Fruit fly (Drosophila melanogaster) whole organism, wandering third instar larva: Measurements from ENCODE around the gene Inx3.

Experiments used
- Abd-B ChIP-seq: fragments of >200 bp; optimal IDR thresholded peaks from 2 replicates; lab custom pipeline; 2017; ENCODE audit warnings: missing biosample characterization, missing genetic modification characterization
- CG32264 ChIP-seq: fragments of 200-800 bp; sonication (Bioruptor generic); optimal IDR thresholded peaks from 2 replicates; lab custom pipeline; 2016; ENCODE audit warnings: missing biosample characterization, missing genetic modification characterization
- CG9705 ChIP-seq: fragments of 200-800 bp; sonication (Bioruptor generic); optimal IDR thresholded peaks from 2 replicates; lab custom pipeline; 2018; ENCODE audit warnings: missing biosample characterization, mild to moderate bottlenecking, missing genetic modification characterization
- CrebA ChIP-seq: fragments of 200-800 bp; sonication (Bioruptor generic); optimal IDR thresholded peaks from 2 replicates; lab custom pipeline; 2016; ENCODE audit warnings: missing biosample characterization, mild to moderate bottlenecking, missing genetic modification characterization, borderline replicate concordance
- Dif ChIP-seq: fragments of 200-275, 200-300 bp; sonication (Bioruptor generic); optimal IDR thresholded peaks from 2 replicates; lab custom pipeline; 2018; ENCODE audit warnings: missing biosample characterization, missing genetic modification characterization; ENCODE audit not compliant: partially characterized antibody
- GATAd ChIP-seq: sonication (Bioruptor generic); optimal IDR thresholded peaks from 2 replicates; lab custom pipeline; 2016; ENCODE audit warnings: missing biosample characterization, missing genetic modification characterization
- HLH106 ChIP-seq: fragments of 200-800 bp; optimal IDR thresholded peaks from 3 replicates; lab custom pipeline; 2019; ENCODE audit warnings: missing biosample characterization, mild to moderate bottlenecking, missing genetic modification characterization, moderate library complexity
- Hnf4 ChIP-seq: fragments of 200-800 bp; sonication (Bioruptor generic); optimal IDR thresholded peaks from 2 replicates; lab custom pipeline; 2016; ENCODE audit warnings: missing biosample characterization, mild to moderate bottlenecking, missing genetic modification characterization
- Hr78 ChIP-seq: fragments of >200 bp; optimal IDR thresholded peaks from 2 replicates; lab custom pipeline; 2017; ENCODE audit warnings: missing biosample characterization, missing genetic modification characterization
- Hr83 ChIP-seq: fragments of 200-300 bp; sonication (Bioruptor generic); optimal IDR thresholded peaks from 2 replicates; lab custom pipeline; 2016; ENCODE audit warnings: missing biosample characterization, mild to moderate bottlenecking, missing genetic modification characterization, moderate library complexity; ENCODE audit not compliant: poor library complexity, severe bottlenecking
- Jra ChIP-seq: sonication (Bioruptor generic); optimal IDR thresholded peaks from 2 replicates; lab custom pipeline; 2016; ENCODE audit warnings: missing biosample characterization, missing genetic modification characterization
- Mio ChIP-seq: sonication (Bioruptor generic); optimal IDR thresholded peaks from 2 replicates; lab custom pipeline; 2016; ENCODE audit warnings: missing biosample characterization, missing genetic modification characterization
- Myc ChIP-seq: fragments of >200 bp; optimal IDR thresholded peaks from 2 replicates; lab custom pipeline; 2017
- N ChIP-seq: fragments of >200 bp; optimal IDR thresholded peaks from 2 replicates; lab custom pipeline; 2018; ENCODE audit warnings: missing biosample characterization, missing external identifiers, missing genetic modification characterization
- OdsH ChIP-seq: fragments of 200-800 bp; sonication (Bioruptor generic); optimal IDR thresholded peaks from 2 replicates; lab custom pipeline; 2016; ENCODE audit warnings: missing biosample characterization, mild to moderate bottlenecking, missing genetic modification characterization
- Rel ChIP-seq, 2 experiments: fragments of 200-800 bp; sonication (Bioruptor generic) in 1 of 2; optimal IDR thresholded peaks; 2 replicates in 1 of 2; 3 replicates in 1 of 2; lab custom pipeline; 2016 to 2019; ENCODE audit warnings: mild to moderate bottlenecking in 2 of 2, missing biosample characterization in 2 of 2, missing genetic modification characterization in 2 of 2, moderate library complexity in 1 of 2
- Vsx2 ChIP-seq: fragments of 200-300, 225-300 bp; sonication (Bioruptor generic); optimal IDR thresholded peaks from 2 replicates; lab custom pipeline; 2018; ENCODE audit warnings: missing biosample characterization, missing genetic modification characterization; ENCODE audit not compliant: partially characterized antibody
- br ChIP-seq: fragments of 200-800 bp; sonication (Bioruptor generic); optimal IDR thresholded peaks from 2 replicates; lab custom pipeline; 2016; ENCODE audit warnings: missing biosample characterization, missing genetic modification characterization
- brk ChIP-seq: fragments of 200-800 bp; sonication (Bioruptor generic); optimal IDR thresholded peaks from 2 replicates; lab custom pipeline; 2016; ENCODE audit warnings: missing biosample characterization, mild to moderate bottlenecking, missing genetic modification characterization
- dmrt93B ChIP-seq: fragments of 200-800 bp; sonication (Bioruptor generic); optimal IDR thresholded peaks from 2 replicates; lab custom pipeline; 2018; ENCODE audit warnings: missing biosample characterization, mild to moderate bottlenecking, missing genetic modification characterization
- dsf ChIP-seq: sonication (Bioruptor generic); optimal IDR thresholded peaks from 2 replicates; lab custom pipeline; 2016; ENCODE audit warnings: missing biosample characterization, missing genetic modification characterization, borderline replicate concordance
- ey ChIP-seq: fragments of 200-800 bp; sonication (Bioruptor generic); optimal IDR thresholded peaks from 2 replicates; lab custom pipeline; 2016; ENCODE audit warnings: missing biosample characterization, missing genetic modification characterization
- foxo ChIP-seq, 2 experiments: fragments of 200-800 bp; sonication (Bioruptor generic); optimal IDR thresholded peaks; 2 replicates in 1 of 2; 3 replicates in 1 of 2; lab custom pipeline; 2016 to 2017; ENCODE audit warnings: missing biosample characterization in 2 of 2, missing genetic modification characterization in 2 of 2
- fru ChIP-seq: fragments of 200-800 bp; sonication (Bioruptor generic); optimal IDR thresholded peaks from 3 replicates; lab custom pipeline; 2016; ENCODE audit warnings: missing biosample characterization, mild to moderate bottlenecking, missing genetic modification characterization
- h ChIP-seq: fragments of 200-800 bp; sonication (Bioruptor generic); optimal IDR thresholded peaks from 3 replicates; lab custom pipeline; 2016; ENCODE audit warnings: missing biosample characterization, mild to moderate bottlenecking, missing genetic modification characterization
- jim ChIP-seq: fragments of 175-275, 200-325 bp; sonication (Bioruptor generic); optimal IDR thresholded peaks from 2 replicates; lab custom pipeline; 2016; ENCODE audit warnings: missing biosample characterization, mild to moderate bottlenecking, missing genetic modification characterization
- lola ChIP-seq: fragments of >200 bp; optimal IDR thresholded peaks from 2 replicates; lab custom pipeline; 2017; ENCODE audit warnings: missing biosample characterization, missing genetic modification characterization
- pan ChIP-seq: fragments of >200 bp; optimal IDR thresholded peaks from 2 replicates; lab custom pipeline; 2017
- psq ChIP-seq: fragments of 200-800 bp; sonication (Bioruptor generic); optimal IDR thresholded peaks from 3 replicates; lab custom pipeline; 2017; ENCODE audit warnings: missing biosample characterization, mild to moderate bottlenecking, missing genetic modification characterization, moderate library complexity
- rgr ChIP-seq: fragments of 200-800 bp; sonication (Bioruptor generic); optimal IDR thresholded peaks from 3 replicates; lab custom pipeline; 2016; ENCODE audit warnings: missing biosample characterization, mild to moderate bottlenecking, missing genetic modification characterization
- sage ChIP-seq: fragments of 200-800 bp; sonication (Bioruptor generic); optimal IDR thresholded peaks from 2 replicates; lab custom pipeline; 2016; ENCODE audit warnings: missing biosample characterization, mild to moderate bottlenecking, missing genetic modification characterization
- sv ChIP-seq: fragments of 200-800 bp; sonication (Bioruptor generic); optimal IDR thresholded peaks from 3 replicates; lab custom pipeline; 2016; ENCODE audit warnings: missing biosample characterization, missing genetic modification characterization
- tai ChIP-seq: sonication (Bioruptor generic); optimal IDR thresholded peaks from 2 replicates; lab custom pipeline; 2016; ENCODE audit warnings: missing biosample characterization, missing genetic modification characterization
- usp ChIP-seq: fragments of >200 bp; optimal IDR thresholded peaks from 2 replicates; lab custom pipeline; 2017; ENCODE audit warnings: missing biosample characterization, missing genetic modification characterization
- woc ChIP-seq: sonication (Bioruptor generic); optimal IDR thresholded peaks from 2 replicates; lab custom pipeline; 2016; ENCODE audit warnings: missing biosample characterization, mild to moderate bottlenecking, missing genetic modification characterization

Inx3 gene

dm6 chr3R:28903392-28903791, 44.1 kb upstream of the Inx3 start:
- TF ChIP-seq Rel (GFP tag; optimal IDR thresholded peaks at IDR 0.05; lab: Kevin White, UChicago) (no peak), Rel (tag; optimal IDR thresholded peaks at IDR 0.05; lab: Kevin White, UChicago) (peak; percentile 21), fru (no peak)
- TF ChIP-seq, all 38 proteins: peak for 1

- TF ChIP-seq Dif, result no peak
- no peak for TF ChIP-seq dmrt93B
- TF ChIP-seq Vsx2, result no peak
- TF ChIP-seq woc (GFP tag; lab: Kevin White, UChicago), result no peak
- no peak for TF ChIP-seq Jra
- TF ChIP-seq Rel (GFP tag; optimal IDR thresholded peaks at IDR 0.05; lab: Kevin White, UChicago), result no peak
- TF ChIP-seq Rel (tag; optimal IDR thresholded peaks at IDR 0.05; lab: Kevin White, UChicago), result no peak
- TF ChIP-seq Hnf4 (GFP tag; lab: Kevin White, UChicago), result no peak
- no peak for TF ChIP-seq OdsH (GFP tag; lab: Kevin White, UChicago)
- TF ChIP-seq Mio (GFP tag; lab: Kevin White, UChicago), result no peak
- no peak for TF ChIP-seq Hr83
- TF ChIP-seq Hr78 (GFP tag; lab: Kevin White, UChicago), result no peak
- no peak for TF ChIP-seq CG9705 (GFP tag; lab: Kevin White, UChicago)
These were observed 42.3 kb upstream of the Inx3 start for dm6 chr3R:28901468-28902163.

dm6 chr3R:28898921-28899545, 39.7 kb upstream of the Inx3 start:
- TF ChIP-seq Jra, result no peak
- TF ChIP-seq woc (GFP tag; lab: Kevin White, UChicago), result no peak
- no peak for TF ChIP-seq sv (GFP tag; lab: Kevin White, UChicago)

- TF ChIP-seq dsf (no peak), Dif (no peak), CrebA (GFP tag; lab: Kevin White, UChicago) (no peak), Hnf4 (GFP tag; lab: Kevin White, UChicago) (no peak), Abd-B (GFP tag; lab: Kevin White, UChicago) (no peak), HLH106 (tag; lab: Kevin White, UChicago) (no peak), sage (no peak), Jra (no peak), ey (GFP tag; lab: Kevin White, UChicago) (no peak), pan (lab: Kevin White, UChicago) (no peak), CG9705 (GFP tag; lab: Kevin White, UChicago) (no peak), dmrt93B (no peak), h (GFP tag; lab: Kevin White, UChicago) (no peak), br (GFP tag; lab: Kevin White, UChicago) (no peak), psq (GFP tag; lab: Kevin White, UChicago) (no peak), usp (GFP tag; lab: Kevin White, UChicago) (no peak), Myc (no peak), woc (GFP tag; lab: Kevin White, UChicago) (no peak)
- TF ChIP-seq, all 38 proteins: peak for 0
These were observed 38.6 kb upstream of the Inx3 start for dm6 chr3R:28897891-28898290.

dm6 chr3R:28895014-28895413, 35.7 kb upstream of the Inx3 start:
- no peak for TF ChIP-seq woc (GFP tag; lab: Kevin White, UChicago)
- no peak for TF ChIP-seq tai (GFP tag; lab: Kevin White, UChicago)
- no peak for TF ChIP-seq fru
- TF ChIP-seq N (GFP tag; lab: Kevin White, UChicago), result no peak
- TF ChIP-seq jim (GFP tag; lab: Kevin White, UChicago), result no peak
- no peak for TF ChIP-seq dmrt93B
- TF ChIP-seq, all 38 proteins: peak for 0

dm6 chr3R:28891513-28892097, 32.3 kb upstream of the Inx3 start:
- TF ChIP-seq CG32264 (GFP tag; lab: Kevin White, UChicago) (no peak), Hr83 (no peak), br (GFP tag; lab: Kevin White, UChicago) (no peak), Dif (peak; percentile 32), OdsH (GFP tag; lab: Kevin White, UChicago) (no peak), usp (GFP tag; lab: Kevin White, UChicago) (no peak), sv (GFP tag; lab: Kevin White, UChicago) (no peak), GATAd (GFP tag; lab: Kevin White, UChicago) (no peak), dmrt93B (no peak), foxo (GFP tag; optimal IDR thresholded peaks at IDR 0.05; lab: Kevin White, UChicago) (peak in 1 of 2 experiments; percentile 7), woc (GFP tag; lab: Kevin White, UChicago) (no peak), CrebA (GFP tag; lab: Kevin White, UChicago) (no peak), Myc (no peak), N (GFP tag; lab: Kevin White, UChicago) (no peak), lola (no peak), Vsx2 (no peak), Jra (no peak), h (GFP tag; lab: Kevin White, UChicago) (peak; percentile 56), tai (GFP tag; lab: Kevin White, UChicago) (no peak), Hnf4 (GFP tag; lab: Kevin White, UChicago) (no peak), brk (GFP tag; lab: Kevin White, UChicago) (no peak), fru (peak; percentile 34), rgr (GFP tag; lab: Kevin White, UChicago) (peak; percentile 7), Hr78 (GFP tag; lab: Kevin White, UChicago) (no peak)
